Worm (Caenorhabditis elegans): ENCODE results near the gene inx-11.

ce11 chrV:12503494-12503893 is 16.5 kb downstream of the inx-11 start, which contains the start of gene T28H10.1:
- TF ChIP-seq ceh-83 (GFP tag; optimal IDR thresholded peaks at IDR 0.05) (no peak), ztf-11 (tag; optimal IDR thresholded peaks at IDR 0.05) (no peak), unc-120 (tag; optimal IDR thresholded peaks at IDR 0.05; ENCODE audit: poor library complexity, severe bottlenecking) (no peak), nhr-12 (tag; optimal IDR thresholded peaks at IDR 0.05) (no peak), nhr-28 (tag; optimal IDR thresholded peaks at IDR 0.05) (no peak), mls-2 (tag; optimal IDR thresholded peaks at IDR 0.05) (no peak), nhr-76 (tag; optimal IDR thresholded peaks at IDR 0.05) (no peak)

Measured in whole organism, mixed stage, embryonic.